Worm (Caenorhabditis elegans): ENCODE results near the gene C52G5.3.

C52G5.3 gene

DNA sequence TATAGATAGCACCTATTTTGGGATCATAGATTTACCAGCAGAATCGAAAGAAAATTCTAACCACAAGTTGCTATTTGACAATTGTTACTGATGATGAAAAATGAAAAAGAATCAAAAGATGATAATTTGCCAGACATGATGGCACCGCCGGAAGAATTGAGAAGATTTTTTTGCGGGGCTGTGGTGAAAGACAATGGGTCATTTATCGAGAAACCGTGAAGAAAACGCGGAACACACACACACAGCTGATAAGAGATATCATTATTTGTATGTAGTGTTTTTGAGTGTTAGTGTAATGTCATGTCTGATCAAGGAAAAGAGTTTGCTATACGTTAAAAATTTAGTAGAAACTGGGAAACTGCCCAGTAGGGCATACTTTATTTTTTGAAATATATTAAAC, 11.1 kb downstream of the C52G5.3 start (continued):
- TF ChIP-seq egl-13 (tag; optimal IDR thresholded peaks at IDR 0.05) = no peak
- no peak for TF ChIP-seq unc-86 (tag; optimal IDR thresholded peaks at IDR 0.05)
- no peak for TF ChIP-seq nhr-12 (tag; optimal IDR thresholded peaks at IDR 0.05)
- no peak for TF ChIP-seq xbp-1 (tag; optimal IDR thresholded peaks at IDR 0.05)
- TF ChIP-seq rnt-1 (tag; optimal IDR thresholded peaks at IDR 0.05) = no peak
- peak; percentile 43 for TF ChIP-seq nhr-20 (tag; optimal IDR thresholded peaks at IDR 0.05)
- no peak for TF ChIP-seq ztf-11 (tag; optimal IDR thresholded peaks at IDR 0.05)
- no peak for TF ChIP-seq dpl-1 (GFP tag; optimal IDR thresholded peaks at IDR 0.05)
- TF ChIP-seq fkh-4 (tag; optimal IDR thresholded peaks at IDR 0.05; ENCODE audit: borderline replicate concordance) = no peak
- peak in 1 of 2 experiments; percentile 10 for TF ChIP-seq mdl-1 (tag; optimal IDR thresholded peaks at IDR 0.05)
- TF ChIP-seq unc-130 (tag; optimal IDR thresholded peaks at IDR 0.05) = no peak
- TF ChIP-seq nhr-77 (tag; optimal IDR thresholded peaks at IDR 0.05) = no peak
- no peak for TF ChIP-seq irx-1 (tag; optimal IDR thresholded peaks at IDR 0.05)
- TF ChIP-seq zip-4 (GFP tag; optimal IDR thresholded peaks at IDR 0.05) = no peak
- TF ChIP-seq swsn-7 (tag; optimal IDR thresholded peaks at IDR 0.05) = no peak
- TF ChIP-seq efl-3 (GFP tag; optimal IDR thresholded peaks at IDR 0.05) = no peak
- TF ChIP-seq ceh-8 (GFP tag; optimal IDR thresholded peaks at IDR 0.05) = no peak
- no peak for TF ChIP-seq efl-1 (optimal IDR thresholded peaks at IDR 0.05)
- TF ChIP-seq efl-1 (GFP tag; optimal IDR thresholded peaks at IDR 0.05 in 1 of 2) = peak in 1 of 2 experiments; percentile 67
- TF ChIP-seq sox-4 (tag; optimal IDR thresholded peaks at IDR 0.05) = no peak
- TF ChIP-seq hlh-17 (GFP tag; optimal IDR thresholded peaks at IDR 0.05; ENCODE audit: borderline replicate concordance) = no peak
- no peak for TF ChIP-seq ceh-82 (tag; optimal IDR thresholded peaks at IDR 0.05)
- TF ChIP-seq C16A3.4 (tag; optimal IDR thresholded peaks at IDR 0.05) = no peak
- TF ChIP-seq fkh-10 (GFP tag; optimal IDR thresholded peaks at IDR 0.05) = no peak
- TF ChIP-seq ztf-4 (tag; optimal IDR thresholded peaks at IDR 0.05) = no peak
- TF ChIP-seq nhr-71 (tag; optimal IDR thresholded peaks at IDR 0.05) = peak; percentile 23
- peak; percentile 5 for TF ChIP-seq pag-3 (tag; optimal IDR thresholded peaks at IDR 0.05; ENCODE audit: borderline replicate concordance, insufficient read depth)
- TF ChIP-seq F16B12.6 (tag; optimal IDR thresholded peaks at IDR 0.05) = no peak
- no peak for TF ChIP-seq fos-1 (tag; optimal IDR thresholded peaks at IDR 0.05)
- no peak for TF ChIP-seq hlh-4 (tag; optimal IDR thresholded peaks at IDR 0.05)
- TF ChIP-seq ceh-63 (GFP tag; optimal IDR thresholded peaks at IDR 0.05) = no peak
- TF ChIP-seq grh-1 (GFP tag; IDR thresholded peaks at IDR 0.05) = no peak
- TF ChIP-seq isw-1 (GFP tag; IDR thresholded peaks at IDR 0.05) = no peak
- no peak for TF ChIP-seq lin-15B (tag; optimal IDR thresholded peaks at IDR 0.05)
- TF ChIP-seq nhr-11 (tag; optimal IDR thresholded peaks at IDR 0.05) = no peak
- TF ChIP-seq nhr-76 (tag; optimal IDR thresholded peaks at IDR 0.05) = no peak
- TF ChIP-seq lin-14 (GFP tag; optimal IDR thresholded peaks at IDR 0.05) = peak; percentile 66
- TF ChIP-seq tbx-2 (tag; optimal IDR thresholded peaks at IDR 0.05) = peak; percentile 4
- no peak for TF ChIP-seq lsy-2 (tag; optimal IDR thresholded peaks at IDR 0.05)

DNA sequence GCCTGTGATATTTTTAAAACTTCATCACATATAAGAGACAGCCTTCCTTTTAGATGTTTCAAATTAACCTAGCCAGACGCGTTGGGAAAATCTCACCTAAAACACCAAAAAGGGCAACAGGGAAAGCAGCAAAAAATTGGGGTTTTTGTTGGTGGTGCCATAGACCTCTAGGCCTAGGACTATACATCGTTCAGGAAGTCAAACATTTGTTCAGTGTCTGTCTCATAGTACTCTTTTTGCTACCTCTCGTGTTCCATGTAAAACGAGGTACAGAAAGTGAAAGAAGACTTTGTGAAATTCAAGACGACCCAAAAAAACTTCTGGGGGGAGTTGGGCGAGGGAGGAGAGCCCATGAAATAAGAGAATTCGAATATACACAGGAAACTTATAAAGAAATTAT, 16.9 kb downstream of the C52G5.3 start:
- no peak for TF ChIP-seq F16B12.6 (tag; optimal IDR thresholded peaks at IDR 0.05)
- TF ChIP-seq nhr-71 (tag; optimal IDR thresholded peaks at IDR 0.05) = no peak
- TF ChIP-seq sup-37 (GFP tag; optimal IDR thresholded peaks at IDR 0.05) = no peak
- TF ChIP-seq jun-1 (tag; optimal IDR thresholded peaks at IDR 0.05) = no peak
- TF ChIP-seq mep-1 (tag; optimal IDR thresholded peaks at IDR 0.05) = no peak
- TF ChIP-seq irx-1 (tag; optimal IDR thresholded peaks at IDR 0.05) = no peak

All from whole organism, L1 larva.